Fruit fly (Drosophila melanogaster) whole organism, prepupa: ENCODE results near the gene Tpr2.

Source experiments
- CG11902 ChIP-seq: fragments of 200-800 bp; sonication (Bioruptor generic); optimal IDR thresholded peaks from 3 replicates; lab custom pipeline; 2016; ENCODE audit warnings: missing biosample characterization, missing genetic modification characterization
- CG15336 ChIP-seq: fragments of 200-800 bp; sonication (Bioruptor generic); IDR thresholded peaks from 2 replicates; pipeline ENCODE4 v1.3.6; 2022; ENCODE audit warnings: missing biosample characterization, missing genetic modification characterization

DNA sequence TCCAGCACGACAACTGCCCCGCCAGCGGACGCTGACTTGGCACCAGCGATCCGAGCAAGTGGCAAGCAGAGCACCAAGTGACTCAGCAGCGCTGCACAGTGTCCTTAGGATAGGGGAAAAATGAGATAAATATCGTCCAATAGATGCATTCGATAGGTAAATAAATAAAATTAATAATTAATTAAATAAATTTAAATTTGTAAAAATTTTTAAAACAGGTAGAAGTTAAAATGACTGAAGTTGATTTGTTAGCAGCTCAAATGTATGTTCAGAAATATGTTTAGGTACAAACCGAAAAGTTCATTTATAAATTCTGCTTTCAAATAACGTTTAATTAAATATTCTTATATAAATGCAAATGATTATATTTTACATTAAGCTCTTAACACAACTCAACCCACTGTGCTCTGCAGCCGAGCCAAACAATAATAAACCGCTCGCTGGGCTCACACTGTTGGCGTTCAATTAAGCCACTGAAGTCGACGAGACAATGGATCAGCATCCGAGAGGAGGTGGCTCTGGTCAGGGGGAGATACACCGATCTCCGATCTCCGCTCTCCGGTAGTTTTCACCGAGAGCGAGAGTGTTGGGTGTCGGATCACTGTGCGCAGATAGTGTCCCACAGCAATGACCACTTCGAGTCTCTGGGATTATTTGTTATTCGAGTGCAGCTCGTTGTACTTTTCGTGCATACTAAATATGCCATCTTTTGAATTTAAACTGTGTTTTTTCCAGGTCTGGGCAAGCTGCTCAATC is 42.7 kb upstream of the Tpr2 start, which contains the start of gene CG5888:
- peak; percentile 93 for TF ChIP-seq CG15336
- TF ChIP-seq CG11902: peak; percentile 23
